Worm (Caenorhabditis elegans): ENCODE results near the gene ugt-38.

- TF ChIP-seq him-1 (tag; optimal IDR thresholded peaks at IDR 0.05) (no peak), W03F9.2 (tag; optimal IDR thresholded peaks at IDR 0.05) (no peak), dao-5 (tag; optimal IDR thresholded peaks at IDR 0.05) (no peak)
Observed at ce11 chrV:7187295-7187694, 40.0 kb upstream of the ugt-38 start.
